Fruit fly (Drosophila melanogaster) whole organism, wandering third instar larva: ENCODE data around the gene CG11367.

ENCODE experiments used
- Abd-B ChIP-seq: fragments of >200 bp; optimal IDR thresholded peaks from 2 replicates; lab custom pipeline; 2017; ENCODE audit warnings: missing biosample characterization, missing genetic modification characterization
- CG32264 ChIP-seq: fragments of 200-800 bp; sonication (Bioruptor generic); optimal IDR thresholded peaks from 2 replicates; lab custom pipeline; 2016; ENCODE audit warnings: missing biosample characterization, missing genetic modification characterization
- CG9705 ChIP-seq: fragments of 200-800 bp; sonication (Bioruptor generic); optimal IDR thresholded peaks from 2 replicates; lab custom pipeline; 2018; ENCODE audit warnings: missing biosample characterization, mild to moderate bottlenecking, missing genetic modification characterization
- CrebA ChIP-seq: fragments of 200-800 bp; sonication (Bioruptor generic); optimal IDR thresholded peaks from 2 replicates; lab custom pipeline; 2016; ENCODE audit warnings: missing biosample characterization, mild to moderate bottlenecking, missing genetic modification characterization, borderline replicate concordance
- Dfd ChIP-seq: fragments of >200 bp; optimal IDR thresholded peaks from 2 replicates; lab custom pipeline; 2017; ENCODE audit warnings: missing biosample characterization, missing genetic modification characterization
- Dif ChIP-seq: fragments of 200-275, 200-300 bp; sonication (Bioruptor generic); optimal IDR thresholded peaks from 2 replicates; lab custom pipeline; 2018; ENCODE audit warnings: missing biosample characterization, missing genetic modification characterization; ENCODE audit not compliant: partially characterized antibody
- GATAd ChIP-seq: sonication (Bioruptor generic); optimal IDR thresholded peaks from 2 replicates; lab custom pipeline; 2016; ENCODE audit warnings: missing biosample characterization, missing genetic modification characterization
- HLH106 ChIP-seq: fragments of 200-800 bp; optimal IDR thresholded peaks from 3 replicates; lab custom pipeline; 2019; ENCODE audit warnings: missing biosample characterization, mild to moderate bottlenecking, missing genetic modification characterization, moderate library complexity
- Hnf4 ChIP-seq: fragments of 200-800 bp; sonication (Bioruptor generic); optimal IDR thresholded peaks from 2 replicates; lab custom pipeline; 2016; ENCODE audit warnings: missing biosample characterization, mild to moderate bottlenecking, missing genetic modification characterization
- Hr78 ChIP-seq: fragments of >200 bp; optimal IDR thresholded peaks from 2 replicates; lab custom pipeline; 2017; ENCODE audit warnings: missing biosample characterization, missing genetic modification characterization
- Hr83 ChIP-seq: fragments of 200-300 bp; sonication (Bioruptor generic); optimal IDR thresholded peaks from 2 replicates; lab custom pipeline; 2016; ENCODE audit warnings: missing biosample characterization, mild to moderate bottlenecking, missing genetic modification characterization, moderate library complexity; ENCODE audit not compliant: poor library complexity, severe bottlenecking
- Jra ChIP-seq: sonication (Bioruptor generic); optimal IDR thresholded peaks from 2 replicates; lab custom pipeline; 2016; ENCODE audit warnings: missing biosample characterization, missing genetic modification characterization
- Mio ChIP-seq: sonication (Bioruptor generic); optimal IDR thresholded peaks from 2 replicates; lab custom pipeline; 2016; ENCODE audit warnings: missing biosample characterization, missing genetic modification characterization
- Myc ChIP-seq: fragments of >200 bp; optimal IDR thresholded peaks from 2 replicates; lab custom pipeline; 2017
- N ChIP-seq: fragments of >200 bp; optimal IDR thresholded peaks from 2 replicates; lab custom pipeline; 2018; ENCODE audit warnings: missing biosample characterization, missing external identifiers, missing genetic modification characterization
- OdsH ChIP-seq: fragments of 200-800 bp; sonication (Bioruptor generic); optimal IDR thresholded peaks from 2 replicates; lab custom pipeline; 2016; ENCODE audit warnings: missing biosample characterization, mild to moderate bottlenecking, missing genetic modification characterization
- Rel ChIP-seq, 2 experiments: fragments of 200-800 bp; sonication (Bioruptor generic) in 1 of 2; optimal IDR thresholded peaks; 2 replicates in 1 of 2; 3 replicates in 1 of 2; lab custom pipeline; 2016 to 2019; ENCODE audit warnings: mild to moderate bottlenecking in 2 of 2, missing biosample characterization in 2 of 2, missing genetic modification characterization in 2 of 2, moderate library complexity in 1 of 2
- Sp1 ChIP-seq: fragments of 200-800 bp; sonication (Bioruptor generic); optimal IDR thresholded peaks from 3 replicates; lab custom pipeline; 2019; ENCODE audit warnings: missing biosample characterization, mild to moderate bottlenecking, missing genetic modification characterization, moderate library complexity
- Vsx2 ChIP-seq: fragments of 200-300, 225-300 bp; sonication (Bioruptor generic); optimal IDR thresholded peaks from 2 replicates; lab custom pipeline; 2018; ENCODE audit warnings: missing biosample characterization, missing genetic modification characterization; ENCODE audit not compliant: partially characterized antibody
- br ChIP-seq: fragments of 200-800 bp; sonication (Bioruptor generic); optimal IDR thresholded peaks from 2 replicates; lab custom pipeline; 2016; ENCODE audit warnings: missing biosample characterization, missing genetic modification characterization
- brk ChIP-seq: fragments of 200-800 bp; sonication (Bioruptor generic); optimal IDR thresholded peaks from 2 replicates; lab custom pipeline; 2016; ENCODE audit warnings: missing biosample characterization, mild to moderate bottlenecking, missing genetic modification characterization
- dl ChIP-seq, 2 experiments: fragments of 175-275, 200-275 bp in 1 of 2; fragments of 200-275 bp in 1 of 2; sonication (Bioruptor generic); optimal IDR thresholded peaks; lab custom pipeline; 2018; ENCODE audit warnings: mild to moderate bottlenecking in 2 of 2, missing biosample characterization in 2 of 2, missing genetic modification characterization in 2 of 2, moderate library complexity in 2 of 2; ENCODE audit not compliant: partially characterized antibody in 2 of 2, insufficient read depth in 1 of 2
- dmrt93B ChIP-seq: fragments of 200-800 bp; sonication (Bioruptor generic); optimal IDR thresholded peaks from 2 replicates; lab custom pipeline; 2018; ENCODE audit warnings: missing biosample characterization, mild to moderate bottlenecking, missing genetic modification characterization
- dsf ChIP-seq: sonication (Bioruptor generic); optimal IDR thresholded peaks from 2 replicates; lab custom pipeline; 2016; ENCODE audit warnings: missing biosample characterization, missing genetic modification characterization, borderline replicate concordance
- ey ChIP-seq: fragments of 200-800 bp; sonication (Bioruptor generic); optimal IDR thresholded peaks from 2 replicates; lab custom pipeline; 2016; ENCODE audit warnings: missing biosample characterization, missing genetic modification characterization
- foxo ChIP-seq, 2 experiments: fragments of 200-800 bp; sonication (Bioruptor generic); optimal IDR thresholded peaks; 2 replicates in 1 of 2; 3 replicates in 1 of 2; lab custom pipeline; 2016 to 2017; ENCODE audit warnings: missing biosample characterization in 2 of 2, missing genetic modification characterization in 2 of 2
- fru ChIP-seq: fragments of 200-800 bp; sonication (Bioruptor generic); optimal IDR thresholded peaks from 3 replicates; lab custom pipeline; 2016; ENCODE audit warnings: missing biosample characterization, mild to moderate bottlenecking, missing genetic modification characterization
- h ChIP-seq: fragments of 200-800 bp; sonication (Bioruptor generic); optimal IDR thresholded peaks from 3 replicates; lab custom pipeline; 2016; ENCODE audit warnings: missing biosample characterization, mild to moderate bottlenecking, missing genetic modification characterization
- jim ChIP-seq: fragments of 175-275, 200-325 bp; sonication (Bioruptor generic); optimal IDR thresholded peaks from 2 replicates; lab custom pipeline; 2016; ENCODE audit warnings: missing biosample characterization, mild to moderate bottlenecking, missing genetic modification characterization
- lola ChIP-seq: fragments of >200 bp; optimal IDR thresholded peaks from 2 replicates; lab custom pipeline; 2017; ENCODE audit warnings: missing biosample characterization, missing genetic modification characterization
- pan ChIP-seq: fragments of >200 bp; optimal IDR thresholded peaks from 2 replicates; lab custom pipeline; 2017
- psq ChIP-seq: fragments of 200-800 bp; sonication (Bioruptor generic); optimal IDR thresholded peaks from 3 replicates; lab custom pipeline; 2017; ENCODE audit warnings: missing biosample characterization, mild to moderate bottlenecking, missing genetic modification characterization, moderate library complexity
- rgr ChIP-seq: fragments of 200-800 bp; sonication (Bioruptor generic); optimal IDR thresholded peaks from 3 replicates; lab custom pipeline; 2016; ENCODE audit warnings: missing biosample characterization, mild to moderate bottlenecking, missing genetic modification characterization
- sage ChIP-seq: fragments of 200-800 bp; sonication (Bioruptor generic); optimal IDR thresholded peaks from 2 replicates; lab custom pipeline; 2016; ENCODE audit warnings: missing biosample characterization, mild to moderate bottlenecking, missing genetic modification characterization
- sv ChIP-seq: fragments of 200-800 bp; sonication (Bioruptor generic); optimal IDR thresholded peaks from 3 replicates; lab custom pipeline; 2016; ENCODE audit warnings: missing biosample characterization, missing genetic modification characterization
- tai ChIP-seq: sonication (Bioruptor generic); optimal IDR thresholded peaks from 2 replicates; lab custom pipeline; 2016; ENCODE audit warnings: missing biosample characterization, missing genetic modification characterization
- usp ChIP-seq: fragments of >200 bp; optimal IDR thresholded peaks from 2 replicates; lab custom pipeline; 2017; ENCODE audit warnings: missing biosample characterization, missing genetic modification characterization
- woc ChIP-seq: sonication (Bioruptor generic); optimal IDR thresholded peaks from 2 replicates; lab custom pipeline; 2016; ENCODE audit warnings: missing biosample characterization, mild to moderate bottlenecking, missing genetic modification characterization

CG11367 gene

DNA sequence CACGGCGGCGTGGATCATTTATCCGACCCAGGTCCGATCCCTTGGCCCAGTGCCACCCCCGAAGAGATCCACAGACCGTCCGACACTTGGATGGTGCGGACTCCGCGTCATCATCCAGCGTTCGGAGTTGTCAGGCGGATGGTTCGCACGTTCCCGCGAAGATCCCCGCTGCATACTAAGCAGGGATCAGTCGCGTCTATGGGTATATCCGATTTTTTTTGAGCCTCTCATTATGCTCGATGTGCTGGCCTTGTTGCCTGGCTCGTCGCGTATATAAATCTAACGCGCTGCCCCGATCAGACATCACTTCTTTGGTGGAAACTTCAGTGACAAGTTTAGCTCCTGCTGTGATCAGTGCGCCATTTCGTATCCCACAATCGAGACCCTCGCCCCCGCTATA, 16.1 kb upstream of the CG11367 start, which contains the start of gene CG11370:
Gene CG11370 (plus strand): TSS at position 301 of the 400 bp plus-strand sequence.
- TF ChIP-seq woc (GFP tag; lab: Kevin White, UChicago) (no peak), tai (GFP tag; lab: Kevin White, UChicago) (no peak), Myc (lab: Kevin White, UChicago) (no peak), lola (GFP tag; lab: Kevin White, UChicago) (no peak), Dfd (GFP tag; lab: Kevin White, UChicago) (no peak), h (no peak), Jra (GFP tag; lab: Kevin White, UChicago) (no peak)

DNA sequence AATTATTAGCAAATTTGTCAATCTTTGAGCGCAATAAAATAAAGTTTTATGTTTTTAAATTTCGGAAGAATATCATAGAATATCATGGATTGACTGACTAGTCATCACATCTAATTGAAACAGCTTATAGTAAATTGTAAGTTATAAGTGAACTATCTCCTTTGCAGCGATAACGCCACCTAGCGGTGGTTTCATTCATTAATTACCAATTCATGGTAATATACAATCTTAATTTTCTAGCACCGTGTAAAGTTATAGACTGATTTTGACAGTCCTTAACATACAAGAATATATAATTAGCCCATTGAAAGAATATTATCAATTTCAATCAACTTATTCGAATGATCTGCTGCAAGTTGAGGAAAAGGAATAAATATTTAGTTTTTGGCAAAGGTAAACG, 14.3 kb upstream of the CG11367 start:
- TF ChIP-seq CG9705 (GFP tag; lab: Kevin White, UChicago) (no peak), dsf (GFP tag; lab: Kevin White, UChicago) (no peak), woc (GFP tag; lab: Kevin White, UChicago) (no peak), Rel (GFP tag; optimal IDR thresholded peaks at IDR 0.05; lab: Kevin White, UChicago) (no peak), Rel (tag; optimal IDR thresholded peaks at IDR 0.05; lab: Kevin White, UChicago) (no peak)

DNA sequence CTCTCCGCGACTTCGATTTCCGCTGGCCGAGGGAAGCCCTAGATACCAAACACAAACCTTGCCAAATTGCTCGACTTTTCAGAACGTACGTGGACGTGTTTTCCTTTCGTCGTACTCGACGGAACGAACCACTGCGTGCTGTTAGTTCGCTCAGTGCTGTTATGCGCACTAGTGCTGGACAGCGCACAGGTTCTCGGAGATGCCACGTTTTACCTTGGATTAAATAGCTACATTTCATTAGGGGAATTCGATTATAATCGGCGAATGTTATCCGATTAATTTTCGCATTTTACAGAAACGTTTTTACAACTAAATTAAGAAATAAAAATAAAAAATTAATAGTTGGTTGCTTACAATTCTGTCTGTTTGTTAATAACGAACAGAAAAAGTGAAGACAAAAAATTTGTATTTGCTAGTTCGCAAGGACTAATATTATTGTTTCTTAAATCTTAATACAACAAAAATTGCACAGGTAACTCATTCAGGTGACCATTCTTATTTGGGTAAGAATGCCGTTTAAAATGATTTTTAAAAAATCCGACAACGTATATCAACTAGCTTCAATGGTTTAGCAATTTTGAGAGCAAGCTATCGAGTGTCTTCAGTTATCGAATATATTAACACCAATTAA, 10.7 kb upstream of the CG11367 start, which contains the start of the genes ArfGAP3 and CG32452:
Gene ArfGAP3 (minus strand): TSS at position 441 of the 631 bp plus-strand sequence.
Gene CG32452 (plus strand): TSS at position 592 of the 631 bp plus-strand sequence.
- TF ChIP-seq Abd-B (no peak), tai (GFP tag; lab: Kevin White, UChicago) (no peak), HLH106 (tag; lab: Kevin White, UChicago) (peak; percentile 77), Hr78 (no peak), h (peak; percentile 70), pan (lab: Kevin White, UChicago) (no peak), GATAd (GFP tag; lab: Kevin White, UChicago) (peak; percentile 63), CG32264 (no peak), jim (GFP tag; lab: Kevin White, UChicago) (no peak), fru (GFP tag; lab: Kevin White, UChicago) (peak; percentile 66), woc (GFP tag; lab: Kevin White, UChicago) (peak; percentile 75), Sp1 (peak; percentile 68), ey (peak; percentile 73), Jra (GFP tag; lab: Kevin White, UChicago) (peak; percentile 68), Rel (GFP tag; optimal IDR thresholded peaks at IDR 0.05; lab: Kevin White, UChicago) (no peak), Rel (tag; optimal IDR thresholded peaks at IDR 0.05; lab: Kevin White, UChicago) (peak; percentile 9), Vsx2 (no peak), dmrt93B (GFP tag; lab: Kevin White, UChicago) (peak; percentile 38), psq (peak; percentile 50), usp (no peak), Dif (no peak), sv (GFP tag; lab: Kevin White, UChicago) (peak; percentile 62), brk (GFP tag; lab: Kevin White, UChicago) (no peak), dsf (GFP tag; lab: Kevin White, UChicago) (no peak), Dfd (GFP tag; lab: Kevin White, UChicago) (no peak), OdsH (peak; percentile 26), rgr (GFP tag; lab: Kevin White, UChicago) (peak; percentile 67), Hnf4 (no peak), sage (GFP tag; lab: Kevin White, UChicago) (no peak), Mio (GFP tag; lab: Kevin White, UChicago) (no peak), dl (GFP tag; optimal IDR thresholded peaks at IDR 0.05; lab: Kevin White, UChicago; ENCODE audit: insufficient read depth in 1 of 2, partially characterized antibody in 2 of 2) (no peak), Hr83 (GFP tag; lab: Kevin White, UChicago) (peak; percentile 74), br (no peak), CG9705 (GFP tag; lab: Kevin White, UChicago) (peak; percentile 62), N (GFP tag; lab: Kevin White, UChicago) (no peak), foxo (GFP tag; optimal IDR thresholded peaks at IDR 0.05; lab: Kevin White, UChicago) (peak in 1 of 2 experiments; percentile 79), CrebA (GFP tag; lab: Kevin White, UChicago) (no peak), Myc (lab: Kevin White, UChicago) (peak; percentile 74), lola (GFP tag; lab: Kevin White, UChicago) (no peak)
